Fruit fly (Drosophila melanogaster): ENCODE measurements around the gene ATPsynCF6.
A peak's percentile ranks its signal among the peaks of the same experiment; 100 is the strongest.

The ATPsynCF6 gene

DNA sequence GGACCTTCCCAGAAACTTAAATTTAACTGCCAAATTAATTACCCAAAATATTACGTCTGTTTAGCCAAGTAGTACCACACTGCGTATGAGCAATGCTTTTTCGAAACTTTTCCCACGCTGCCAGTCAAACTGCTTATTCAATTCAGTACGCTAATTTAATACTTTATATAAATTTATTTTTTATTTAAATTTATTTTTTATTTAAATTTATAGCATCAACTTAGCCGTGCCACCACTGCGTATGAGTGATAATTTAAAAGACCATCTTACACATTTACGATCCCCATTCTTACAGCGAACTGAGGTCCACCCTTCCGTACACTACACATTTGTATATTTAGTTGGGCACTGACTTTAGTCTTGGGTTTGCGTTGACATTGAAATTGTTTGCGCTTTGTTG is 20.3 kb downstream of the ATPsynCF6 start (continued):
- TF ChIP-seq CG5180 (GFP tag; optimal IDR thresholded peaks at IDR 0.05) (peak; percentile 31), CG2889 (GFP tag; IDR thresholded peaks at IDR 0.05) (no peak), MBD-R2 (GFP tag; IDR thresholded peaks at IDR 0.05) (peak; percentile 45; the same call in 1 of the 2 replicates), Dip2 (GFP tag; IDR thresholded peaks at IDR 0.05) (no peak), lilli (GFP tag; optimal IDR thresholded peaks at IDR 0.05) (peak; percentile 38), BEAF-32 (GFP tag; optimal IDR thresholded peaks at IDR 0.05) (no peak), fd3F (GFP tag; optimal IDR thresholded peaks at IDR 0.05) (peak; percentile 78), CG2202 (tag; optimal IDR thresholded peaks at IDR 0.05) (peak; percentile 0), Ada2b (GFP tag; IDR thresholded peaks at IDR 0.05) (peak; percentile 48), en (GFP tag; optimal IDR thresholded peaks at IDR 0.05) (no peak), CG10543 (GFP tag; optimal IDR thresholded peaks at IDR 0.05) (peak; percentile 93), CG8281 (tag; optimal IDR thresholded peaks at IDR 0.05) (peak; percentile 37), h (optimal IDR thresholded peaks at IDR 0.05) (no peak), vfl (GFP tag; optimal IDR thresholded peaks at IDR 0.05) (no peak), ranshi (GFP tag; IDR thresholded peaks at IDR 0.05) (peak; percentile 53; the same call in 1 of the 2 replicates), CG13424 (tag; optimal IDR thresholded peaks at IDR 0.05) (peak; percentile 79), twi (tag; optimal IDR thresholded peaks at IDR 0.05) (peak; percentile 50), Myb (GFP tag; optimal IDR thresholded peaks at IDR 0.05) (no peak), gfzf (GFP tag; optimal IDR thresholded peaks at IDR 0.05) (no peak), ro (GFP tag; IDR thresholded peaks at IDR 0.05) (no peak), trem (tag; optimal IDR thresholded peaks at IDR 0.05) (peak; percentile 28), Deaf1 (tag; optimal IDR thresholded peaks at IDR 0.05) (peak; percentile 66), CG6254 (GFP tag; optimal IDR thresholded peaks at IDR 0.05) (peak; percentile 37), ash1 (GFP tag; optimal IDR thresholded peaks at IDR 0.05) (no peak), mam (GFP tag; optimal IDR thresholded peaks at IDR 0.05) (peak; percentile 29), CG4854 (GFP tag; optimal IDR thresholded peaks at IDR 0.05) (no peak), CG15514 (GFP tag; optimal IDR thresholded peaks at IDR 0.05) (peak; percentile 73), B-H1 (GFP tag; IDR thresholded peaks at IDR 0.05) (peak; percentile 33; the same call in 2 of the 3 replicates), CG3847 (GFP tag; IDR thresholded peaks at IDR 0.05) (peak; percentile 70), ac (GFP tag; optimal IDR thresholded peaks at IDR 0.05) (peak; percentile 12), Kr (GFP tag; optimal IDR thresholded peaks at IDR 0.05) (no peak), chm (GFP tag; IDR thresholded peaks at IDR 0.05) (no peak), Mes4 (GFP tag; optimal IDR thresholded peaks at IDR 0.05) (no peak), CG2678 (tag; optimal IDR thresholded peaks at IDR 0.05) (peak; percentile 93), Rx (GFP tag; IDR thresholded peaks at IDR 0.05) (0 out of 2 replicates have a peak, but pooled peaks have one; percentile 33), oc (tag; optimal IDR thresholded peaks at IDR 0.05) (no peak), Blimp-1 (GFP tag; optimal IDR thresholded peaks at IDR 0.05) (peak; percentile 70), slp2 (GFP tag; optimal IDR thresholded peaks at IDR 0.05) (no peak), CG1233 (GFP tag; optimal IDR thresholded peaks at IDR 0.05) (peak; percentile 80), gcm2 (GFP tag; optimal IDR thresholded peaks at IDR 0.05) (no peak), row (GFP tag; IDR thresholded peaks at IDR 0.05) (peak; percentile 76), lbe (GFP tag; optimal IDR thresholded peaks at IDR 0.05) (no peak), CG15601 (tag; optimal IDR thresholded peaks at IDR 0.05) (peak; percentile 5), CG3726 (GFP tag; IDR thresholded peaks at IDR 0.05) (0 out of 3 replicates have a peak, but pooled peaks have one; percentile 57), CG17912 (GFP tag; optimal IDR thresholded peaks at IDR 0.05) (no peak), sisA (GFP tag; IDR thresholded peaks at IDR 0.05) (peak; percentile 39), CG10431 (GFP tag; optimal IDR thresholded peaks at IDR 0.05) (no peak), gem (tag; optimal IDR thresholded peaks at IDR 0.05) (peak; percentile 88), Fer2 (tag; optimal IDR thresholded peaks at IDR 0.05) (peak; percentile 71), sug (tag; optimal IDR thresholded peaks at IDR 0.05) (peak; percentile 86), CG6272 (GFP tag; IDR thresholded peaks at IDR 0.05) (no peak; the same call in 1 of the 2 replicates)

Measured in whole organism, embryonic.